Fruit fly (Drosophila melanogaster) whole organism, embryonic: ENCODE results near the gene tup.

ENCODE experiments used
- Atf3 ChIP-seq: fragments of 200-800 bp; sonication (Bioruptor generic); optimal IDR thresholded peaks from 3 replicates; lab custom pipeline; 2016; ENCODE audit warnings: missing biosample characterization, missing genetic modification characterization
- CG10147 ChIP-seq: fragments of 200-800 bp; sonication (Bioruptor generic); optimal IDR thresholded peaks from 2 replicates; lab custom pipeline; 2019; ENCODE audit warnings: missing biosample characterization, mild to moderate bottlenecking, missing genetic modification characterization, moderate library complexity
- CG10959 ChIP-seq: fragments of 200-800 bp; sonication (Bioruptor generic); IDR thresholded peaks from 2 replicates; pipeline ENCODE4 v1.3.6; 2022; ENCODE audit warnings: missing biosample characterization, missing genetic modification characterization
- CG11093 ChIP-seq: fragments of 200-800 bp; sonication (Bioruptor generic); IDR thresholded peaks from 3 replicates; pipeline ENCODE4 v1.3.6; 2022; ENCODE audit warnings: missing biosample characterization, missing genetic modification characterization
- CG12391 ChIP-seq: fragments of 200-800 bp; sonication (Bioruptor generic); optimal IDR thresholded peaks from 3 replicates; lab custom pipeline; 2018; ENCODE audit warnings: missing biosample characterization, mild to moderate bottlenecking, missing genetic modification characterization, moderate library complexity
- CG13123 ChIP-seq: fragments of 200-800 bp; sonication (Bioruptor generic); optimal IDR thresholded peaks from 2 replicates; lab custom pipeline; 2016; ENCODE audit warnings: missing biosample characterization, missing genetic modification characterization
- CG13296 ChIP-seq: fragments of 200-800 bp; sonication (Bioruptor generic); optimal IDR thresholded peaks from 3 replicates; lab custom pipeline; 2018; ENCODE audit warnings: missing biosample characterization, mild to moderate bottlenecking, missing genetic modification characterization
- CG15011 ChIP-seq: fragments of 200-800 bp; sonication (Bioruptor generic); optimal IDR thresholded peaks from 3 replicates; lab custom pipeline; 2018; ENCODE audit warnings: missing biosample characterization, mild to moderate bottlenecking, missing genetic modification characterization
- CG16815 ChIP-seq: fragments of 200-800 bp; sonication (Bioruptor generic); optimal IDR thresholded peaks from 3 replicates; lab custom pipeline; 2017; ENCODE audit warnings: missing biosample characterization, mild to moderate bottlenecking, missing genetic modification characterization
- CG16863 ChIP-seq: fragments of 200-800 bp; sonication (Bioruptor generic); optimal IDR thresholded peaks from 3 replicates; lab custom pipeline; 2016; ENCODE audit warnings: missing biosample characterization, missing genetic modification characterization
- CG2712 ChIP-seq: fragments of 200-800 bp; optimal IDR thresholded peaks from 3 replicates; lab custom pipeline; 2019; ENCODE audit warnings: missing biosample characterization, mild to moderate bottlenecking, missing genetic modification characterization, moderate library complexity
- CG3726 ChIP-seq: fragments of 200-800 bp; sonication (Bioruptor generic); IDR thresholded peaks from 3 replicates; pipeline ENCODE4, ENCODE4 v1.3.6; 2022; ENCODE audit warnings: missing biosample characterization, missing genetic modification characterization
- CG3847 ChIP-seq: fragments of 200-800 bp; sonication (Bioruptor generic); IDR thresholded peaks from 2 replicates; pipeline ENCODE4 v1.3.6; 2022; ENCODE audit warnings: missing biosample characterization, missing genetic modification characterization
- CG8359 ChIP-seq: fragments of 200-800 bp; sonication (Bioruptor generic); optimal IDR thresholded peaks from 2 replicates; lab custom pipeline; 2017; ENCODE audit warnings: missing biosample characterization, mild to moderate bottlenecking, missing genetic modification characterization, borderline replicate concordance
- CHES-1-like ChIP-seq: fragments of 200-800 bp; sonication (Bioruptor generic); optimal IDR thresholded peaks from 2 replicates; lab custom pipeline; 2016; ENCODE audit warnings: missing biosample characterization, missing genetic modification characterization
- CTCF ChIP-seq: fragments of 200-800 bp; sonication (Bioruptor generic); optimal IDR thresholded peaks from 2 replicates; lab custom pipeline; 2017; ENCODE audit warnings: missing biosample characterization, mild to moderate bottlenecking, missing genetic modification characterization, moderate library complexity
- Hey ChIP-seq: fragments of 200-800 bp; sonication (Bioruptor generic); optimal IDR thresholded peaks from 3 replicates; lab custom pipeline; 2018; ENCODE audit warnings: missing biosample characterization, mild to moderate bottlenecking, missing genetic modification characterization
- HmgD ChIP-seq: fragments of 200-800 bp; sonication (Bioruptor generic); optimal IDR thresholded peaks from 3 replicates; lab custom pipeline; 2016; ENCODE audit warnings: missing biosample characterization, missing genetic modification characterization
- Jarid2 ChIP-seq: fragments of 200-800 bp; sonication (Bioruptor generic); optimal IDR thresholded peaks from 3 replicates; lab custom pipeline; 2017; ENCODE audit warnings: mild to moderate bottlenecking, missing biosample characterization, missing genetic modification reagents, missing genetic modification characterization
- MBD-R2 ChIP-seq: fragments of 200-800 bp; sonication (Bioruptor generic); IDR thresholded peaks from 2 replicates; pipeline ENCODE4 v1.3.6; 2022; ENCODE audit warnings: missing biosample characterization, missing genetic modification characterization
- Mes4 ChIP-seq: fragments of 200-800 bp; sonication (Bioruptor generic); optimal IDR thresholded peaks from 2 replicates; lab custom pipeline; 2016; ENCODE audit warnings: missing biosample characterization, missing genetic modification characterization
- NC2β ChIP-seq: fragments of 200-800 bp; sonication (Bioruptor generic); optimal IDR thresholded peaks from 2 replicates; lab custom pipeline; 2016; ENCODE audit warnings: missing biosample characterization, missing genetic modification characterization
- NfI ChIP-seq: fragments of 200-800 bp; sonication (Bioruptor generic); optimal IDR thresholded peaks from 3 replicates; lab custom pipeline; 2018; ENCODE audit warnings: missing biosample characterization, mild to moderate bottlenecking, missing genetic modification characterization, moderate library complexity
- Pdp1 ChIP-seq, 2 experiments: fragments of 200-800 bp; sonication (Bioruptor generic); optimal IDR thresholded peaks; 3 replicates each; lab custom pipeline; 2016; ENCODE audit warnings: missing biosample characterization in 2 of 2, missing genetic modification characterization in 2 of 2, mild to moderate bottlenecking in 1 of 2, moderate library complexity in 1 of 2
- Ptx1 ChIP-seq: fragments of 200-800 bp; sonication (Bioruptor generic); IDR thresholded peaks from 2 replicates; pipeline ENCODE4 v1.3.6; 2022; ENCODE audit warnings: missing biosample characterization, missing genetic modification characterization
- Ravus ChIP-seq: fragments of 200-800 bp; sonication (Bioruptor generic); IDR thresholded peaks from 2 replicates; pipeline ENCODE4 v1.3.6; 2022; ENCODE audit warnings: missing biosample characterization, missing genetic modification characterization
- Rfx ChIP-seq: fragments of 200-800 bp; sonication (Bioruptor generic); IDR thresholded peaks from 2 replicates; pipeline ENCODE4 v1.3.6; 2022; ENCODE audit warnings: missing biosample characterization, missing genetic modification characterization
- Ssrp ChIP-seq: fragments of 200-800 bp; sonication (Bioruptor generic); optimal IDR thresholded peaks from 2 replicates; lab custom pipeline; 2018; ENCODE audit warnings: missing biosample characterization, mild to moderate bottlenecking, missing genetic modification characterization, moderate library complexity
- az2 ChIP-seq: fragments of 200-800 bp; sonication (Bioruptor generic); optimal IDR thresholded peaks from 3 replicates; lab custom pipeline; 2016; ENCODE audit warnings: missing biosample characterization, missing genetic modification characterization
- bsh ChIP-seq, 2 experiments: fragments of 200-800 bp; sonication (Bioruptor generic); optimal IDR thresholded peaks; 2 replicates each; lab custom pipeline; 2017 to 2018; ENCODE audit warnings: mild to moderate bottlenecking in 2 of 2, missing biosample characterization in 2 of 2, missing genetic modification characterization in 2 of 2, moderate library complexity in 1 of 2
- cato ChIP-seq: fragments of 200-800 bp; sonication (Bioruptor generic); optimal IDR thresholded peaks from 2 replicates; lab custom pipeline; 2016; ENCODE audit warnings: missing biosample characterization, missing genetic modification characterization, borderline replicate concordance
- chif ChIP-seq, 2 experiments: fragments of 200-800 bp; sonication (Bioruptor generic); optimal IDR thresholded peaks; 3 replicates each; lab custom pipeline; 2016; ENCODE audit warnings: missing biosample characterization in 2 of 2, missing genetic modification characterization in 2 of 2
- crp ChIP-seq, 2 experiments: fragments of 200-800 bp; sonication (Bioruptor generic); optimal IDR thresholded peaks; 2 replicates in 1 of 2; 3 replicates in 1 of 2; lab custom pipeline; 2017; ENCODE audit warnings: missing biosample characterization in 2 of 2, missing genetic modification characterization in 2 of 2, mild to moderate bottlenecking in 1 of 2, moderate library complexity in 1 of 2
- dan ChIP-seq: fragments of 200-800 bp; sonication (Bioruptor generic); IDR thresholded peaks from 2 replicates; pipeline ENCODE4 v1.3.6; 2022; ENCODE audit warnings: missing biosample characterization, missing genetic modification characterization
- dm ChIP-seq: fragments of 200-800 bp; sonication (Bioruptor generic); optimal IDR thresholded peaks from 3 replicates; lab custom pipeline; 2016; ENCODE audit warnings: missing biosample characterization, missing genetic modification characterization
- gcm2 ChIP-seq: fragments of 200-800 bp; sonication (Bioruptor generic); optimal IDR thresholded peaks from 2 replicates; lab custom pipeline; 2016; ENCODE audit warnings: missing biosample characterization, missing genetic modification characterization
- jumu ChIP-seq: fragments of 200-800 bp; sonication (Bioruptor generic); optimal IDR thresholded peaks from 3 replicates; lab custom pipeline; 2016; ENCODE audit warnings: missing biosample characterization, missing genetic modification characterization
- ken ChIP-seq: fragments of 200-800 bp; sonication (Bioruptor generic); IDR thresholded peaks from 3 replicates; pipeline ENCODE4 v1.3.6; 2022; ENCODE audit warnings: missing biosample characterization, missing genetic modification characterization
- kni ChIP-seq: fragments of 200-800 bp; sonication (Bioruptor generic); optimal IDR thresholded peaks from 3 replicates; lab custom pipeline; 2017; ENCODE audit warnings: mild to moderate bottlenecking, missing biosample characterization, missing genetic modification reagents, missing genetic modification characterization
- mam ChIP-seq: fragments of 200-800 bp; sonication (Bioruptor generic); optimal IDR thresholded peaks from 3 replicates; lab custom pipeline; 2016; ENCODE audit warnings: missing biosample characterization, missing genetic modification characterization
- nmo ChIP-seq: fragments of 200-800 bp; sonication (Bioruptor generic); optimal IDR thresholded peaks from 2 replicates; lab custom pipeline; 2018; ENCODE audit warnings: missing biosample characterization, mild to moderate bottlenecking, missing genetic modification characterization, moderate library complexity
- otp ChIP-seq: fragments of 200-800 bp; sonication (Bioruptor generic); IDR thresholded peaks from 3 replicates; pipeline ENCODE4, ENCODE4 v1.3.6; 2022; ENCODE audit warnings: missing biosample characterization, missing genetic modification characterization
- pfk ChIP-seq: fragments of 200-800 bp; sonication (Bioruptor generic); optimal IDR thresholded peaks from 2 replicates; lab custom pipeline; 2018; ENCODE audit warnings: missing biosample characterization, mild to moderate bottlenecking, missing genetic modification characterization, moderate library complexity
- pnt ChIP-seq: fragments of 200-800 bp; sonication (Bioruptor generic); optimal IDR thresholded peaks from 3 replicates; lab custom pipeline; 2016; ENCODE audit warnings: missing biosample characterization, missing genetic modification characterization
- prd ChIP-seq, 3 experiments: fragments of >200 bp in 2 of 3; fragments of 200-800 bp in 1 of 3; sonication (Bioruptor generic) in 1 of 3; optimal IDR thresholded peaks in 2 of 3; IDR thresholded peaks in 1 of 3; 2 replicates in 2 of 3; 3 replicates in 1 of 3; pipeline versions ENCODE4 v1.3.6 to Lab custom; 2017 to 2022; ENCODE audit warnings: missing biosample characterization in 1 of 3, missing genetic modification characterization in 1 of 3
- sc ChIP-seq, 3 experiments: fragments of >200 bp in 2 of 3; fragments of 200-800 bp in 1 of 3; sonication (Bioruptor generic) in 1 of 3; optimal IDR thresholded peaks; 2 replicates in 2 of 3; 3 replicates in 1 of 3; lab custom pipeline; 2017; ENCODE audit warnings: mild to moderate bottlenecking in 1 of 3, missing biosample characterization in 1 of 3, missing genetic modification characterization in 1 of 3, missing genetic modification reagents in 1 of 3
- sug ChIP-seq: fragments of 200-800 bp; optimal IDR thresholded peaks from 2 replicates; lab custom pipeline; 2019; ENCODE audit warnings: missing biosample characterization, mild to moderate bottlenecking, missing genetic modification characterization, moderate library complexity
- trem ChIP-seq: fragments of 200-800 bp; optimal IDR thresholded peaks from 3 replicates; lab custom pipeline; 2019; ENCODE audit warnings: missing biosample characterization, mild to moderate bottlenecking, missing genetic modification characterization, moderate library complexity
- twi ChIP-seq: fragments of 200-800 bp; optimal IDR thresholded peaks from 2 replicates; lab custom pipeline; 2019; ENCODE audit warnings: missing biosample characterization, mild to moderate bottlenecking, missing genetic modification characterization, moderate library complexity
- unc-4 ChIP-seq: fragments of 200-800 bp; sonication (Bioruptor generic); IDR thresholded peaks from 2 replicates; pipeline ENCODE4 v1.3.6; 2022; ENCODE audit warnings: missing biosample characterization, missing genetic modification characterization; ENCODE audit not compliant: partially characterized antibody

tup gene

DNA sequence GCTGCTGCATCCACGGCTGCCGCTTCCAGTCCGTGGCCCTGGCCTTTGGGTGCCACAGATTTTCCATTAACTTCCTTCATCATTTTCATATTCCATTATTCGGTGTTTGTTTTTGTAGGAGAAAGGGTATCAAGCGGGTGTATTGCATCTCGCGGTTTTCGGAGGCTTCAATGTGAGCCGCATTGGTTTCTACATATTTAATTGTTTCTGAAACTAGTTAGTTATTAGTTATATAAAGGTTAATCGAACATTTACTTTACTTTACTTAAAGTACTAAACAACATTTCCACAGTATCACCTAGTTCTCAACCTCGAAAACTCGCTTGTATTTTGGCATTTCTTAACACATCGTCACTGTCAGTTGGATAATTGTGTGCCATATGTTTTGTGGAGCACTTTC lies 18.8 kb upstream of the tup start (continued):
- peak; percentile 43 for TF ChIP-seq CG16863
- TF ChIP-seq CG15011 (GFP tag; lab: Kevin White, UChicago): no peak
- no peak for TF ChIP-seq CG3726 (GFP tag; lab: Robert Waterston, UW)
- TF ChIP-seq pfk (GFP tag; lab: Kevin White, UChicago): no peak
- TF ChIP-seq dm: no peak
- TF ChIP-seq CG13123: no peak
- no peak for TF ChIP-seq mam (GFP tag; lab: Kevin White, UChicago)
- TF ChIP-seq CG2712: peak; percentile 84
- peak; percentile 24 for TF ChIP-seq NC2β (GFP tag; lab: Kevin White, UChicago)
- TF ChIP-seq ken: 0 out of 3 replicates have a peak, but pooled peaks have one; percentile 22
- peak; percentile 48 for TF ChIP-seq CG8359 (GFP tag; lab: Kevin White, UChicago)
- TF ChIP-seq twi (tag; lab: Kevin White, UChicago): peak; percentile 33
- no peak for TF ChIP-seq crp (GFP tag; optimal IDR thresholded peaks at IDR 0.05; lab: Kevin White, UChicago)
- TF ChIP-seq pnt: peak; percentile 26
- no peak for TF ChIP-seq CHES-1-like (GFP tag; lab: Kevin White, UChicago)
- peak; percentile 64 for TF ChIP-seq CG12391
- TF ChIP-seq Pdp1 (GFP tag; optimal IDR thresholded peaks at IDR 0.05; lab: Kevin White, UChicago): peak; percentile 19 to 58
- TF ChIP-seq nmo: peak; percentile 64
- peak; percentile 28 for TF ChIP-seq Mes4 (GFP tag; lab: Kevin White, UChicago)
- no peak for TF ChIP-seq jumu (GFP tag; lab: Kevin White, UChicago)
- TF ChIP-seq unc-4 (GFP tag; lab: Robert Waterston, UW): no peak
- peak; percentile 41 for TF ChIP-seq cato (GFP tag; lab: Kevin White, UChicago)
- no peak for TF ChIP-seq CG10147 (GFP tag; lab: Kevin White, UChicago)
- peak; percentile 57 for TF ChIP-seq az2 (GFP tag; lab: Kevin White, UChicago)
- no peak for TF ChIP-seq gcm2 (GFP tag; lab: Kevin White, UChicago)
- no peak for TF ChIP-seq CG3847 (GFP tag; lab: Robert Waterston, UW)
- TF ChIP-seq CTCF (GFP tag; lab: Kevin White, UChicago): no peak
- TF ChIP-seq sug: no peak
- no peak for TF ChIP-seq prd (optimal IDR thresholded peaks at IDR 0.05; lab: Kevin White, UChicago)
- peak; percentile 71 for TF ChIP-seq prd (GFP tag; IDR thresholded peaks at IDR 0.05; lab: Robert Waterston, UW)
- TF ChIP-seq Rfx: 0 out of 2 replicates have a peak, but pooled peaks have one; percentile 27
- TF ChIP-seq CG13296 (GFP tag; lab: Kevin White, UChicago): no peak
- peak; percentile 44 for TF ChIP-seq trem
- peak; percentile 12 for TF ChIP-seq NfI (GFP tag; lab: Kevin White, UChicago)
- peak; percentile 7 for TF ChIP-seq Atf3 (GFP tag; lab: Kevin White, UChicago)
- TF ChIP-seq sc (optimal IDR thresholded peaks at IDR 0.05; lab: Kevin White, UChicago): no peak
- TF ChIP-seq sc (GFP tag; optimal IDR thresholded peaks at IDR 0.05; lab: Kevin White, UChicago): peak; percentile 25
- no peak for TF ChIP-seq HmgD
- TF ChIP-seq CG10959 (GFP tag; lab: Robert Waterston, UW): peak; percentile 64
- peak; percentile 65 for TF ChIP-seq Ssrp
- TF ChIP-seq Hey (tag; lab: Kevin White, UChicago): no peak
- TF ChIP-seq MBD-R2: no peak
- TF ChIP-seq dan: 0 out of 2 replicates have a peak, but pooled peaks have one; percentile 19
- peak in 1 of 2 experiments; percentile 84 for TF ChIP-seq bsh (GFP tag; optimal IDR thresholded peaks at IDR 0.05; lab: Kevin White, UChicago)
- TF ChIP-seq kni (GFP tag; lab: Kevin White, UChicago): no peak
- TF ChIP-seq otp (GFP tag; lab: Robert Waterston, UW): 0 out of 3 replicates have a peak, but pooled peaks have one; percentile 20
- TF ChIP-seq Jarid2 (GFP tag; lab: Kevin White, UChicago): peak; percentile 3
- TF ChIP-seq chif (GFP tag; optimal IDR thresholded peaks at IDR 0.05; lab: Kevin White, UChicago): peak; percentile 36 to 68
- TF ChIP-seq CG16815 (GFP tag; lab: Kevin White, UChicago): peak; percentile 44
- TF ChIP-seq Ravus (GFP tag; lab: Robert Waterston, UW): no peak
- TF ChIP-seq Ptx1 (GFP tag; lab: Robert Waterston, UW): peak; percentile 37; the same call in 1 of the 2 replicates
- peak; percentile 54; the same call in 1 of the 3 replicates for TF ChIP-seq CG11093 (GFP tag; lab: Robert Waterston, UW)
